Worm (Caenorhabditis elegans) whole organism, L1 larva: Measurements from ENCODE around the gene F59B10.5.

Experiments used
- ceh-82 ChIP-seq, 3 experiments: fragments of 150-350 bp in 1 of 3; sonication (generic microtip) in 2 of 3; optimal IDR thresholded peaks; 2 replicates each; lab custom pipeline; 2014 to 2017; ENCODE audit warnings: missing biosample characterization in 3 of 3, missing genetic modification characterization in 3 of 3
- ceh-90 ChIP-seq: sonication (generic microtip); optimal IDR thresholded peaks from 2 replicates; lab custom pipeline; 2016; ENCODE audit warnings: missing genetic modification characterization, missing compliant biosample characterization
- ces-1 ChIP-seq: fragments of 150-350 bp; optimal IDR thresholded peaks from 2 replicates; lab custom pipeline; 2014; ENCODE audit warnings: missing biosample characterization, missing genetic modification reagents, missing genetic modification characterization
- dpl-1 ChIP-seq, 3 experiments: fragments of 150-350 bp in 2 of 3; sonication (generic microtip) in 1 of 3; optimal IDR thresholded peaks; 2 replicates each; lab custom pipeline; 2014 to 2017; ENCODE audit warnings: missing biosample characterization in 3 of 3, missing genetic modification characterization in 3 of 3, missing genetic modification reagents in 3 of 3
- egl-27 ChIP-seq, 2 experiments: fragments of 150-350 bp in 1 of 2; sonication (generic microtip); optimal IDR thresholded peaks; 3 replicates each; lab custom pipeline; 2017 to 2018; ENCODE audit warnings: missing biosample characterization in 2 of 2, missing genetic modification characterization in 2 of 2, missing genetic modification reagents in 2 of 2
- mdl-1 ChIP-seq, 2 experiments: fragments of 150-350 bp; optimal IDR thresholded peaks; 2 replicates each; lab custom pipeline; 2014 to 2017; ENCODE audit warnings: missing biosample characterization in 2 of 2, missing genetic modification characterization in 2 of 2, inconsistent platforms in 1 of 2
- nhr-237 ChIP-seq: fragments of 150-350 bp; optimal IDR thresholded peaks from 2 replicates; lab custom pipeline; 2014; ENCODE audit warnings: missing biosample characterization, missing genetic modification characterization
- nhr-84 ChIP-seq: sonication (generic microtip); optimal IDR thresholded peaks from 2 replicates; lab custom pipeline; 2017; ENCODE audit warnings: missing biosample characterization, missing genetic modification characterization
- nhr-90 ChIP-seq: sonication (generic microtip); optimal IDR thresholded peaks from 2 replicates; lab custom pipeline; 2016; ENCODE audit warnings: mild to moderate bottlenecking, missing genetic modification characterization, missing compliant biosample characterization; ENCODE audit not compliant: poor library complexity
- snpc-4 ChIP-seq: fragments of 150-350 bp; optimal IDR thresholded peaks from 2 replicates; lab custom pipeline; 2014; ENCODE audit warnings: missing biosample characterization, missing genetic modification characterization
- sox-4 ChIP-seq: sonication (generic microtip); optimal IDR thresholded peaks from 2 replicates; lab custom pipeline; 2016; ENCODE audit warnings: missing genetic modification characterization, missing compliant biosample characterization
- unc-62 ChIP-seq: fragments of 150-350 bp; optimal IDR thresholded peaks from 2 replicates; lab custom pipeline; 2014; ENCODE audit warnings: missing biosample characterization, missing genetic modification reagents, missing genetic modification characterization
- zag-1 ChIP-seq: fragments of 150-350 bp; optimal IDR thresholded peaks from 2 replicates; lab custom pipeline; 2014; ENCODE audit warnings: missing biosample characterization, missing genetic modification characterization
- ztf-11 ChIP-seq, 2 experiments: sonication (generic microtip); optimal IDR thresholded peaks; 2 replicates each; lab custom pipeline; 2016 to 2017; ENCODE audit warnings: missing genetic modification characterization in 2 of 2, missing biosample characterization in 1 of 2, missing compliant biosample characterization in 1 of 2

DNA sequence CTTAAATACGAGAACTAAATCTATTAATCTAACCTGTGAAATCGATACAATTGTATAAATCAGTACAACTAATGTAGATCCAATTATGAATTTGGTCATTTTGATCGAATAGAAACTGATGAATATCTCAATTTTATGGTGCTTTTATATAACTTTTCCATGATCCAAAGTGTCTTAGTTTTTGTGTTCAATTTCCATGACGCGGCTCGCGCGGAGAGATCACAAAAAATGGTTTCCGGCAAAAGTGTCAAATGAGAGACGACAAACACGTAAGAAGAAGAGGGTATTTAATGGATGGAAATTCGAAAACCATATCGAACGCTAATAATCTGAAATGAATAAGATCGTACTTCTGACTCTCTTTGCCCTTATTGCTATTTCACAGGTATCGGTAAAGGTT, 41.1 kb upstream of the F59B10.5 start, which contains the start of the genes C06A1.6 and C06A1.7:
- TF ChIP-seq ceh-90 (no peak), snpc-4 (tag; lab: Kevin White, UChicago) (no peak), egl-27 (tag; optimal IDR thresholded peaks at IDR 0.05; lab: Kevin White, UChicago) (no peak), ztf-11 (tag; optimal IDR thresholded peaks at IDR 0.05; lab: Kevin White, UChicago) (no peak), nhr-237 (tag; lab: Kevin White, UChicago) (no peak), mdl-1 (tag; optimal IDR thresholded peaks at IDR 0.05; lab: Kevin White, UChicago) (no peak), ces-1 (no peak), nhr-84 (tag; lab: Kevin White, UChicago) (no peak), unc-62 (no peak), nhr-90 (tag; lab: Kevin White, UChicago) (no peak), zag-1 (no peak), dpl-1 (GFP tag; optimal IDR thresholded peaks at IDR 0.05; lab: Kevin White, UChicago) (no peak), sox-4 (tag; lab: Kevin White, UChicago) (no peak), ceh-82 (tag; optimal IDR thresholded peaks at IDR 0.05; lab: Kevin White, UChicago) (no peak)
